Fruit fly (Drosophila melanogaster) whole organism, embryonic: ENCODE results near the gene RhoBTB.

Experiments
- CG4730 ChIP-seq: fragments of 200-800 bp; sonication (Bioruptor generic); IDR thresholded peaks from 2 replicates; pipeline ENCODE4 v1.3.6; 2022; ENCODE audit warnings: missing biosample characterization, missing genetic modification characterization
- CG4854 ChIP-seq: fragments of 200-800 bp; sonication (Bioruptor generic); optimal IDR thresholded peaks from 2 replicates; lab custom pipeline; 2016; ENCODE audit warnings: missing biosample characterization, missing genetic modification characterization, inconsistent platforms
- E2f1 ChIP-seq: fragments of 200-800 bp; sonication (Bioruptor generic); IDR thresholded peaks from 2 replicates; pipeline ENCODE4 v1.3.6; 2022; ENCODE audit warnings: missing biosample characterization, missing genetic modification characterization
- Jarid2 ChIP-seq: fragments of 200-800 bp; sonication (Bioruptor generic); optimal IDR thresholded peaks from 3 replicates; lab custom pipeline; 2017; ENCODE audit warnings: mild to moderate bottlenecking, missing biosample characterization, missing genetic modification reagents, missing genetic modification characterization
- ems ChIP-seq: fragments of 200-800 bp; sonication (Bioruptor generic); optimal IDR thresholded peaks from 3 replicates; lab custom pipeline; 2016; ENCODE audit warnings: missing biosample characterization, missing genetic modification characterization
- h ChIP-seq: fragments of >200 bp; optimal IDR thresholded peaks from 2 replicates; lab custom pipeline; 2017
- kni ChIP-seq: fragments of 200-800 bp; sonication (Bioruptor generic); optimal IDR thresholded peaks from 3 replicates; lab custom pipeline; 2017; ENCODE audit warnings: mild to moderate bottlenecking, missing biosample characterization, missing genetic modification reagents, missing genetic modification characterization

DNA sequence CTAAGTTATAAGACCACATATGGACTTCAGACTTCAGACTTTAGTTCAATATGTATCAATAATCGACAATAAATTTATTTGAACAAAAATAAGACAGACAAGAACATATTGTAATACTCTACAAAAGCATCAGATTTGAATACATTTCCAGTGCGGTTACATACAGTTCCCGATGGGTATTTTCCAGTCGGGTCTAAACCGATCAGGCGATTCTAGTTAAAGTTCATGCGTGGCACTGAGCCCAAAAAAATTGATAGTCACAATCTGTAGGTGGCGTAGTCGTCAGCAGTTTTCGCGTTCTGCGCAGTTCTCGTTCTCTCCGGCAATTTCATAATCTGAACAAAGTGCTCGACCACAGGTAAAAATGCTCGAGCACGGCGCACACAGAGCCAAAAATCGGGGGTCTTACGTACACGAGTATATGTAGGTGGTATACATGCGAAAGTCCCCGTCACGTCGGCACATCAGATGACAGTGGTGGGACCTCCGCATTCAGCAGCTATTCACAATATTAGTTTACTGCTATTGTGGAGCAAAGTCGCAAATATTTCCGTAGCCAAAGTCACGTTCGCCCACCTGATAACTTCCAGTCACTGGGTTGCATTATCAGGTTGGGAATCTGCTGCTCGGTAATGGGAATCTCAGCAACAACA is 19.3 kb downstream of the RhoBTB start:
- TF ChIP-seq ems (GFP tag; lab: Kevin White, UChicago) = peak; percentile 12
- TF ChIP-seq CG4854 = no peak
- TF ChIP-seq Jarid2 (GFP tag; lab: Kevin White, UChicago) = no peak
- no peak for TF ChIP-seq h (lab: Kevin White, UChicago)
- no peak for TF ChIP-seq kni (GFP tag; lab: Kevin White, UChicago)
- peak; percentile 54; the same call in 1 of the 2 replicates for TF ChIP-seq E2f1
- no peak for TF ChIP-seq CG4730 (GFP tag; lab: Robert Waterston, UW)
